Fruit fly (Drosophila melanogaster) whole organism, embryonic: ENCODE results near the gene Naam.

Source experiments
- CG12659 ChIP-seq: fragments of 200-800 bp; sonication (Bioruptor generic); optimal IDR thresholded peaks from 3 replicates; lab custom pipeline; 2017; ENCODE audit warnings: mild to moderate bottlenecking, missing biosample characterization, missing genetic modification reagents, missing genetic modification characterization
- CG12769 ChIP-seq: fragments of 200-800 bp; sonication (Bioruptor generic); optimal IDR thresholded peaks from 2 replicates; lab custom pipeline; 2019; ENCODE audit warnings: missing biosample characterization, mild to moderate bottlenecking, missing genetic modification characterization, moderate library complexity
- CG13296 ChIP-seq: fragments of 200-800 bp; sonication (Bioruptor generic); optimal IDR thresholded peaks from 3 replicates; lab custom pipeline; 2018; ENCODE audit warnings: missing biosample characterization, mild to moderate bottlenecking, missing genetic modification characterization
- CG14014 ChIP-seq: fragments of 200-800 bp; sonication (Bioruptor generic); IDR thresholded peaks from 2 replicates; pipeline ENCODE4 v1.3.6; 2022; ENCODE audit warnings: missing biosample characterization, missing genetic modification characterization
- CG14710 ChIP-seq: fragments of 200-800 bp; sonication (Bioruptor generic); optimal IDR thresholded peaks from 3 replicates; lab custom pipeline; 2019; ENCODE audit warnings: missing biosample characterization, mild to moderate bottlenecking, missing genetic modification characterization, moderate library complexity
- CG2116 ChIP-seq: fragments of 200-800 bp; sonication (Bioruptor generic); optimal IDR thresholded peaks from 3 replicates; lab custom pipeline; 2018; ENCODE audit warnings: missing biosample characterization, mild to moderate bottlenecking, missing genetic modification characterization
- CG2712 ChIP-seq: fragments of 200-800 bp; optimal IDR thresholded peaks from 3 replicates; lab custom pipeline; 2019; ENCODE audit warnings: missing biosample characterization, mild to moderate bottlenecking, missing genetic modification characterization, moderate library complexity
- CG32772 ChIP-seq: fragments of 200-800 bp; sonication (Bioruptor generic); IDR thresholded peaks from 2 replicates; pipeline ENCODE4 v1.3.6; 2022; ENCODE audit warnings: missing biosample characterization, missing genetic modification characterization
- CG34224 ChIP-seq: fragments of 200-800 bp; sonication (Bioruptor generic); IDR thresholded peaks from 3 replicates; pipeline ENCODE4 v1.3.6; 2022; ENCODE audit warnings: missing biosample characterization, missing genetic modification characterization; ENCODE audit not compliant: partially characterized antibody
- CG3726 ChIP-seq: fragments of 200-800 bp; sonication (Bioruptor generic); IDR thresholded peaks from 3 replicates; pipeline ENCODE4, ENCODE4 v1.3.6; 2022; ENCODE audit warnings: missing biosample characterization, missing genetic modification characterization
- CG7963 ChIP-seq: fragments of 200-800 bp; sonication (Bioruptor generic); IDR thresholded peaks from 3 replicates; pipeline ENCODE4 v1.3.6; 2022; ENCODE audit warnings: missing biosample characterization, missing genetic modification characterization; ENCODE audit not compliant: partially characterized antibody
- CG8290 ChIP-seq, 3 experiments: fragments of 200-800 bp; sonication (Bioruptor generic); optimal IDR thresholded peaks; 2 replicates each; lab custom pipeline; 2016 to 2019; ENCODE audit warnings: missing biosample characterization in 3 of 3, missing genetic modification characterization in 3 of 3, mild to moderate bottlenecking in 2 of 3, moderate library complexity in 1 of 3
- CG9437 ChIP-seq: fragments of 200-800 bp; sonication (Bioruptor generic); optimal IDR thresholded peaks from 2 replicates; lab custom pipeline; 2018; ENCODE audit warnings: missing biosample characterization, mild to moderate bottlenecking, missing genetic modification characterization
- CG9797 ChIP-seq: fragments of 200-800 bp; sonication (Bioruptor generic); optimal IDR thresholded peaks from 3 replicates; lab custom pipeline; 2018; ENCODE audit warnings: missing biosample characterization, mild to moderate bottlenecking, missing genetic modification characterization
- Dek ChIP-seq: fragments of 200-800 bp; sonication (Bioruptor generic); optimal IDR thresholded peaks from 3 replicates; lab custom pipeline; 2019; ENCODE audit warnings: missing biosample characterization, mild to moderate bottlenecking, missing genetic modification characterization, moderate library complexity
- Doc3 ChIP-seq: fragments of 200-800 bp; sonication (Bioruptor generic); IDR thresholded peaks from 3 replicates; pipeline ENCODE4 v1.3.6; 2022; ENCODE audit warnings: missing biosample characterization, missing genetic modification characterization; ENCODE audit not compliant: partially characterized antibody
- Dp ChIP-seq: fragments of 200-800 bp; sonication (Bioruptor generic); optimal IDR thresholded peaks from 2 replicates; lab custom pipeline; 2018; ENCODE audit warnings: missing biosample characterization, mild to moderate bottlenecking, missing genetic modification characterization, moderate library complexity
- Eip74EF ChIP-seq, 2 experiments: fragments of 200-800 bp in 1 of 2; fragments of >200 bp in 1 of 2; sonication (Bioruptor generic) in 1 of 2; optimal IDR thresholded peaks; 2 replicates each; lab custom pipeline; 2017 to 2019; ENCODE audit warnings: missing biosample characterization in 2 of 2, missing genetic modification characterization in 2 of 2, mild to moderate bottlenecking in 1 of 2, moderate library complexity in 1 of 2
- HLH4C ChIP-seq: fragments of 200-800 bp; sonication (Bioruptor generic); IDR thresholded peaks from 3 replicates; pipeline ENCODE4 v1.3.6; 2022; ENCODE audit warnings: missing biosample characterization, missing genetic modification characterization; ENCODE audit not compliant: partially characterized antibody
- Opbp ChIP-seq: fragments of 200-800 bp; sonication (Bioruptor generic); IDR thresholded peaks from 3 replicates; pipeline ENCODE4 v1.3.6; 2022; ENCODE audit warnings: missing biosample characterization, missing genetic modification characterization; ENCODE audit not compliant: partially characterized antibody
- Pdp1 ChIP-seq, 2 experiments: fragments of 200-800 bp; sonication (Bioruptor generic); optimal IDR thresholded peaks; 3 replicates each; lab custom pipeline; 2016; ENCODE audit warnings: missing biosample characterization in 2 of 2, missing genetic modification characterization in 2 of 2, mild to moderate bottlenecking in 1 of 2, moderate library complexity in 1 of 2
- Scr ChIP-seq: fragments of 200-800 bp; sonication (Bioruptor generic); IDR thresholded peaks from 2 replicates; pipeline ENCODE4 v1.3.6; 2022; ENCODE audit warnings: missing biosample characterization, missing genetic modification characterization; ENCODE audit not compliant: partially characterized antibody
- amos ChIP-seq: fragments of 200-800 bp; sonication (Bioruptor generic); IDR thresholded peaks from 2 replicates; pipeline ENCODE4 v1.3.6; 2022; ENCODE audit warnings: missing biosample characterization, missing genetic modification characterization; ENCODE audit not compliant: partially characterized antibody
- az2 ChIP-seq: fragments of 200-800 bp; sonication (Bioruptor generic); optimal IDR thresholded peaks from 3 replicates; lab custom pipeline; 2016; ENCODE audit warnings: missing biosample characterization, missing genetic modification characterization
- bbx ChIP-seq: fragments of 200-800 bp; sonication (Bioruptor generic); IDR thresholded peaks from 2 replicates; pipeline ENCODE4 v1.3.6; 2022; ENCODE audit warnings: missing biosample characterization, missing genetic modification characterization; ENCODE audit not compliant: partially characterized antibody
- cg ChIP-seq: fragments of 200-800 bp; sonication (Bioruptor generic); optimal IDR thresholded peaks from 3 replicates; lab custom pipeline; 2019; ENCODE audit warnings: missing biosample characterization, mild to moderate bottlenecking, missing genetic modification characterization, moderate library complexity
- chinmo ChIP-seq: fragments of 200-800 bp; sonication (Bioruptor generic); IDR thresholded peaks from 4 replicates; pipeline ENCODE4 v1.3.6; 2022; ENCODE audit warnings: missing biosample characterization, missing genetic modification characterization; ENCODE audit not compliant: partially characterized antibody
- croc ChIP-seq: fragments of 200-800 bp; sonication (Bioruptor generic); conservative IDR thresholded peaks from 3 replicates; pipeline ENCODE4 v1.3.6; 2022; ENCODE audit warnings: missing biosample characterization, missing genetic modification characterization
- crol ChIP-seq: fragments of 200-800 bp; sonication (Bioruptor generic); IDR thresholded peaks from 2 replicates; pipeline ENCODE4 v1.3.6; 2022; ENCODE audit warnings: missing biosample characterization, missing genetic modification characterization
- crp ChIP-seq, 2 experiments: fragments of 200-800 bp; sonication (Bioruptor generic); optimal IDR thresholded peaks; 2 replicates in 1 of 2; 3 replicates in 1 of 2; lab custom pipeline; 2017; ENCODE audit warnings: missing biosample characterization in 2 of 2, missing genetic modification characterization in 2 of 2, mild to moderate bottlenecking in 1 of 2, moderate library complexity in 1 of 2
- gsb ChIP-seq: fragments of 200-800 bp; sonication (Bioruptor generic); IDR thresholded peaks from 2 replicates; pipeline ENCODE4 v1.3.6; 2022; ENCODE audit warnings: missing biosample characterization, missing genetic modification characterization
- ind ChIP-seq: fragments of 200-800 bp; sonication (Bioruptor generic); optimal IDR thresholded peaks from 3 replicates; lab custom pipeline; 2016; ENCODE audit warnings: missing biosample characterization, missing genetic modification characterization
- knrl ChIP-seq: fragments of 200-800 bp; sonication (Bioruptor generic); IDR thresholded peaks from 3 replicates; pipeline ENCODE4 v1.3.6; 2022; ENCODE audit warnings: missing biosample characterization, missing genetic modification characterization; ENCODE audit not compliant: partially characterized antibody
- lab ChIP-seq: fragments of 200-800 bp; sonication (Bioruptor generic); optimal IDR thresholded peaks from 3 replicates; lab custom pipeline; 2017; ENCODE audit warnings: missing biosample characterization, missing genetic modification characterization, mild to moderate bottlenecking, moderate library complexity, missing genetic modification reagents
- pzg ChIP-seq: fragments of 200-800 bp; sonication (Bioruptor generic); optimal IDR thresholded peaks from 3 replicates; lab custom pipeline; 2018; ENCODE audit warnings: missing biosample characterization, mild to moderate bottlenecking, missing genetic modification characterization, moderate library complexity
- seq ChIP-seq: fragments of 200-800 bp; sonication (Bioruptor generic); IDR thresholded peaks from 2 replicates; pipeline ENCODE4 v1.3.6; 2022; ENCODE audit warnings: missing biosample characterization, missing genetic modification characterization
- tna ChIP-seq: fragments of 200-800 bp; sonication (Bioruptor generic); IDR thresholded peaks from 2 replicates; pipeline ENCODE4 v1.3.6; 2022; ENCODE audit warnings: missing biosample characterization, missing genetic modification characterization; ENCODE audit not compliant: partially characterized antibody
- unc-4 ChIP-seq: fragments of 200-800 bp; sonication (Bioruptor generic); IDR thresholded peaks from 2 replicates; pipeline ENCODE4 v1.3.6; 2022; ENCODE audit warnings: missing biosample characterization, missing genetic modification characterization; ENCODE audit not compliant: partially characterized antibody
- vnd ChIP-seq: fragments of 200-800 bp; sonication (Bioruptor generic); IDR thresholded peaks from 3 replicates; pipeline ENCODE4 v1.3.6; 2022; ENCODE audit warnings: missing biosample characterization, missing genetic modification characterization; ENCODE audit not compliant: partially characterized antibody
- vvl ChIP-seq: fragments of 200-800 bp; sonication (Bioruptor generic); IDR thresholded peaks from 2 replicates; pipeline ENCODE4 v1.3.6; 2022; ENCODE audit warnings: missing biosample characterization, missing genetic modification characterization
- yki ChIP-seq: fragments of >200 bp; optimal IDR thresholded peaks from 3 replicates; lab custom pipeline; 2018
- zen2 ChIP-seq: fragments of 200-800 bp; sonication (Bioruptor generic); IDR thresholded peaks from 3 replicates; pipeline ENCODE4 v1.3.6; 2022; ENCODE audit warnings: missing biosample characterization, missing genetic modification characterization; ENCODE audit not compliant: partially characterized antibody
- zfh1 ChIP-seq: fragments of 200-800 bp; sonication (Bioruptor generic); IDR thresholded peaks from 3 replicates; pipeline ENCODE4 v1.3.6; 2022; ENCODE audit warnings: missing biosample characterization, missing genetic modification characterization

Gene Naam

DNA sequence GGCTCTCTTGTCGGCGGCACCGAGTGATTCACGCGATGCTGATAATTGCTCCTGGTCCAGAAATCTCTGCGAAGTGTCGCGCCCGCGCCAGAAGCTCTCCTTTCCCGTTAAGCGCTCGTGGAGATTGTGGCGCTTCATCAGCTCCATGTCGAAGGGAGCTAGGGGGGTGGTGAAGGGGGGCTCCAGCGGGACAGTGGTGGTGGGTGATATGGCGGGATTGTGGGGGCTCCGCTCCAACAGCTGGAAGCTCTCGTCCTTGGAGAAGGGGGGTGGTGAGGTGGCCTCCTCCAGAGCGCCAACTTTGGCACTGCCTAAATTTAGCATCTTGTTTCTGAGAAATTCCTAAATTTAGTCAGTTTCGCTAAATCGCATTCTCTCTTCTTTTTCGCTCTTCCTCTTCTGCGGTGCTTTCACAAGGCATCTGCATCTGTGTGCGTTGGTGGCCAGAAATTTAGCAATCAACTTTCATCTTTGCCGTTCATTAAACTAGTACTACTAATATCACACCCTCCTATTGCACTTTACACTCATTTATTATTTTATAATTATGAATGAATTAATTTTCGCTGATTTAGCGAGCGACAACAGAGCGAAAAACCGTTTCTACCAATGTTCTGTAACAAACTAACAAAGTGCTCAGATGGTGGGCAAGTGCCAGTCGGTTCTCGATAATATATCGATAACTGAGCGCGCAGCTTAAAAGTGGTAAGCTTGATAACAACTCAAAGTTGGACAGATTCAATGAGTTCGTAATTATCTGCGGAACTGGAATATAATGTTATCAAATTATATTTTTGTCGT lies 29.0 kb upstream of the Naam start, which contains the start of gene subdued (continued):
- TF ChIP-seq CG14710 (tag; lab: Kevin White, UChicago) (no peak), CG3726 (GFP tag; lab: Robert Waterston, UW) (0 out of 3 replicates have a peak, but pooled peaks have one; percentile 3), bbx (peak; percentile 38), CG12769 (tag; lab: Kevin White, UChicago) (peak; percentile 74), Dp (peak; percentile 89), crol (GFP tag; lab: Robert Waterston, UW) (peak; percentile 91), CG9797 (GFP tag; lab: Kevin White, UChicago) (no peak), HLH4C (GFP tag; lab: Robert Waterston, UW) (peak; percentile 65), croc (0 out of 3 replicates have a peak, but pooled peaks have one; percentile 8), cg (GFP tag; lab: Kevin White, UChicago) (peak; percentile 55), Eip74EF (GFP tag; optimal IDR thresholded peaks at IDR 0.05; lab: Kevin White, UChicago) (no peak), az2 (GFP tag; lab: Kevin White, UChicago) (no peak), Opbp (GFP tag; lab: Robert Waterston, UW) (peak; percentile 19; the same call in 2 of the 3 replicates), Dek (tag; lab: Kevin White, UChicago) (no peak), ind (GFP tag; lab: Kevin White, UChicago) (no peak), seq (GFP tag; lab: Robert Waterston, UW) (0 out of 2 replicates have a peak, but pooled peaks have one; percentile 24), CG32772 (no peak), CG34224 (peak; percentile 60; the same call in 1 of the 3 replicates)

- TF ChIP-seq amos (GFP tag; lab: Robert Waterston, UW): peak; percentile 76; the same call in 1 of the 2 replicates
- peak; percentile 19 to 79 for TF ChIP-seq crp (GFP tag; optimal IDR thresholded peaks at IDR 0.05; lab: Kevin White, UChicago)
- TF ChIP-seq HLH4C (GFP tag; lab: Robert Waterston, UW): peak; percentile 53; the same call in 1 of the 3 replicates
- no peak for TF ChIP-seq CG8290 (GFP tag; optimal IDR thresholded peaks at IDR 0.05; lab: Kevin White, UChicago)
- TF ChIP-seq CG8290 (tag; optimal IDR thresholded peaks at IDR 0.05; lab: Kevin White, UChicago): peak in 1 of 2 experiments; percentile 13
- no peak for TF ChIP-seq yki
- peak; percentile 25 for TF ChIP-seq CG9437 (GFP tag; lab: Kevin White, UChicago)
- TF ChIP-seq zen2 (GFP tag; lab: Robert Waterston, UW): peak; percentile 84
- peak; percentile 64 for TF ChIP-seq unc-4
- TF ChIP-seq vvl (GFP tag; lab: Robert Waterston, UW): peak; percentile 39; the same call in 1 of the 2 replicates
- TF ChIP-seq Dp: peak; percentile 47
- peak; percentile 69; the same call in 2 of the 3 replicates for TF ChIP-seq CG7963 (GFP tag; lab: Robert Waterston, UW)
- TF ChIP-seq CG13296 (GFP tag; lab: Kevin White, UChicago): no peak
- peak; percentile 77 for TF ChIP-seq Scr
- peak in 1 of 2 experiments; percentile 7 for TF ChIP-seq Pdp1 (GFP tag; optimal IDR thresholded peaks at IDR 0.05; lab: Kevin White, UChicago)
- peak; percentile 62 for TF ChIP-seq CG34224
- peak; percentile 12 for TF ChIP-seq CG12659 (GFP tag; lab: Kevin White, UChicago)
- TF ChIP-seq zfh1 (GFP tag; lab: Robert Waterston, UW): peak; percentile 42; the same call in 1 of the 3 replicates
- peak; percentile 74; the same call in 2 of the 3 replicates for TF ChIP-seq Opbp (GFP tag; lab: Robert Waterston, UW)
- peak; percentile 47 for TF ChIP-seq CG2116 (GFP tag; lab: Kevin White, UChicago)
- TF ChIP-seq lab (GFP tag; lab: Kevin White, UChicago): peak; percentile 21
- TF ChIP-seq pzg: peak; percentile 36
- TF ChIP-seq vnd (GFP tag; lab: Robert Waterston, UW): peak; percentile 67; the same call in 1 of the 3 replicates
- peak; percentile 80; the same call in 2 of the 3 replicates for TF ChIP-seq knrl (GFP tag; lab: Robert Waterston, UW)
- peak; percentile 81 for TF ChIP-seq Doc3 (GFP tag; lab: Robert Waterston, UW)
- 0 out of 2 replicates have a peak, but pooled peaks have one; percentile 21 for TF ChIP-seq CG14014 (GFP tag; lab: Robert Waterston, UW)
- TF ChIP-seq tna (GFP tag; lab: Robert Waterston, UW): peak; percentile 36
- TF ChIP-seq gsb (GFP tag; lab: Robert Waterston, UW): no peak
- no peak for TF ChIP-seq CG2712 (tag; lab: Kevin White, UChicago)
- peak; percentile 80; the same call in 3 of the 4 replicates for TF ChIP-seq chinmo (GFP tag; lab: Robert Waterston, UW)
These were observed 28.4 kb upstream of the Naam start for dm6 chr3R:19642893-19643270.
